Worm (Caenorhabditis elegans) whole organism, L4/young adult: ENCODE data around the gene smvt-1.

Experiments
- W03F9.2 ChIP-seq: fragments of 150-350 bp; optimal IDR thresholded peaks from 2 replicates; lab custom pipeline; 2014; ENCODE audit warnings: missing biosample characterization, missing genetic modification characterization
- dao-5 ChIP-seq: sonication (generic microtip); optimal IDR thresholded peaks from 2 replicates; lab custom pipeline; 2016; ENCODE audit warnings: missing genotype, missing genetic modification characterization, moderate library complexity, missing compliant biosample characterization
- him-1 ChIP-seq: sonication (generic microtip); optimal IDR thresholded peaks from 2 replicates; lab custom pipeline; 2016; ENCODE audit warnings: missing genotype, missing genetic modification reagents, missing genetic modification characterization, missing compliant biosample characterization

ce11 chrX:2595027-2595756 lies 46.4 kb upstream of the smvt-1 start:
- TF ChIP-seq W03F9.2 (tag; lab: Kevin White, UChicago) = no peak
- peak; percentile 36 for TF ChIP-seq him-1
- no peak for TF ChIP-seq dao-5
